Worm (Caenorhabditis elegans): Measurements from ENCODE around the gene asp-15.
"Not testable (repeated sequence)": the region's sequence is repeated elsewhere in the genome, so short reads cannot be mapped to it uniquely, and the experiment has no call there.

The asp-15 gene

ce11 chrV:19024683-19025082 lies 20.0 kb downstream of the asp-15 start, which contains the start of gene Y39B6A.29:
Gene Y39B6A.29 (minus strand): TSS chrV:19024783.
- no peak for TF ChIP-seq tbx-11 (GFP tag; IDR thresholded peaks at IDR 0.05)
- TF ChIP-seq aly-1 (tag; optimal IDR thresholded peaks at IDR 0.05): no peak
- TF ChIP-seq ets-7 (tag; optimal IDR thresholded peaks at IDR 0.05): no peak
- no peak for TF ChIP-seq flt-1 (GFP tag; IDR thresholded peaks at IDR 0.05)
- TF ChIP-seq hnd-1 (tag; optimal IDR thresholded peaks at IDR 0.05): no peak
- no peak for TF ChIP-seq tra-4 (tag; optimal IDR thresholded peaks at IDR 0.05)
- no peak for TF ChIP-seq ceh-13 (GFP tag; optimal IDR thresholded peaks at IDR 0.05)
- TF ChIP-seq scrt-1 (GFP tag; IDR thresholded peaks at IDR 0.05): no peak
- TF ChIP-seq hmg-4 (GFP tag; optimal IDR thresholded peaks at IDR 0.05): no peak
- no peak for TF ChIP-seq hmbx-1 (tag; optimal IDR thresholded peaks at IDR 0.05)
- no peak for TF ChIP-seq tbx-37 (GFP tag; conservative IDR thresholded peaks at IDR 0.05)
- no peak for TF ChIP-seq ama-1 (optimal IDR thresholded peaks at IDR 0.05)

ce11 chrV:19019239-19019638 lies 25.4 kb downstream of the asp-15 start:
- no peak for TF ChIP-seq aly-1 (tag; optimal IDR thresholded peaks at IDR 0.05)

ce11 chrV:19014273-19014672 lies 30.4 kb downstream of the asp-15 start, which contains the start of gene Y39B6A.30:
Gene Y39B6A.30 (plus strand): TSS chrV:19014573.
- not testable (repeated sequence) for TF ChIP-seq ets-7 (tag; optimal IDR thresholded peaks at IDR 0.05); tbx-37 (GFP tag; conservative IDR thresholded peaks at IDR 0.05); F13C5.2 (tag; optimal IDR thresholded peaks at IDR 0.05)

- TF ChIP-seq hmbx-1 (tag; optimal IDR thresholded peaks at IDR 0.05) (no peak), hnd-1 (tag; optimal IDR thresholded peaks at IDR 0.05) (no peak), tra-4 (tag; optimal IDR thresholded peaks at IDR 0.05) (no peak), sea-1 (GFP tag; conservative IDR thresholded peaks at IDR 0.05) (no peak), ama-1 (optimal IDR thresholded peaks at IDR 0.05) (no peak), B0310.2 (tag; optimal IDR thresholded peaks at IDR 0.05) (no peak), ets-7 (tag; optimal IDR thresholded peaks at IDR 0.05) (no peak), scrt-1 (GFP tag; IDR thresholded peaks at IDR 0.05) (no peak), hmg-4 (GFP tag; optimal IDR thresholded peaks at IDR 0.05) (no peak), flt-1 (GFP tag; IDR thresholded peaks at IDR 0.05) (no peak), F13C5.2 (tag; optimal IDR thresholded peaks at IDR 0.05) (no peak), tbx-11 (GFP tag; IDR thresholded peaks at IDR 0.05) (no peak), ceh-13 (GFP tag; optimal IDR thresholded peaks at IDR 0.05) (no peak), tbx-37 (GFP tag; conservative IDR thresholded peaks at IDR 0.05) (no peak)
These were observed 31.4 kb downstream of the asp-15 start for ce11 chrV:19013215-19013614.

ce11 chrV:19010405-19010804 lies 34.2 kb downstream of the asp-15 start:
- no peak for TF ChIP-seq aly-1 (tag; optimal IDR thresholded peaks at IDR 0.05)
- TF ChIP-seq ama-1 (optimal IDR thresholded peaks at IDR 0.05): no peak
- no peak for TF ChIP-seq ceh-36 (tag; optimal IDR thresholded peaks at IDR 0.05)
- TF ChIP-seq sea-1 (GFP tag; conservative IDR thresholded peaks at IDR 0.05): no peak
- no peak for TF ChIP-seq ceh-13 (GFP tag; optimal IDR thresholded peaks at IDR 0.05)
- no peak for TF ChIP-seq hmbx-1 (tag; optimal IDR thresholded peaks at IDR 0.05)
- no peak for TF ChIP-seq ets-7 (tag; optimal IDR thresholded peaks at IDR 0.05)
- TF ChIP-seq hnd-1 (tag; optimal IDR thresholded peaks at IDR 0.05): no peak
- TF ChIP-seq tbx-37 (GFP tag; conservative IDR thresholded peaks at IDR 0.05): no peak

- TF ChIP-seq hnd-1 (tag; optimal IDR thresholded peaks at IDR 0.05) (no peak), B0310.2 (tag; optimal IDR thresholded peaks at IDR 0.05) (no peak), tbx-11 (GFP tag; IDR thresholded peaks at IDR 0.05) (no peak), tbx-37 (GFP tag; conservative IDR thresholded peaks at IDR 0.05) (no peak), ama-1 (optimal IDR thresholded peaks at IDR 0.05) (no peak), pes-1 (GFP tag; IDR thresholded peaks at IDR 0.05) (no peak), hmbx-1 (tag; optimal IDR thresholded peaks at IDR 0.05) (no peak), tra-4 (tag; optimal IDR thresholded peaks at IDR 0.05) (no peak), ceh-13 (GFP tag; optimal IDR thresholded peaks at IDR 0.05) (no peak), sea-1 (GFP tag; conservative IDR thresholded peaks at IDR 0.05) (no peak), flt-1 (GFP tag; IDR thresholded peaks at IDR 0.05) (no peak), scrt-1 (GFP tag; IDR thresholded peaks at IDR 0.05) (no peak), aly-1 (tag; optimal IDR thresholded peaks at IDR 0.05) (no peak), ceh-36 (tag; optimal IDR thresholded peaks at IDR 0.05) (no peak), hmg-4 (GFP tag; optimal IDR thresholded peaks at IDR 0.05) (no peak), ets-7 (tag; optimal IDR thresholded peaks at IDR 0.05) (no peak), F13C5.2 (tag; optimal IDR thresholded peaks at IDR 0.05) (no peak)
These were observed 43.0 kb downstream of the asp-15 start, which contains the start of gene Y39B6A.33 for ce11 chrV:19001656-19002055. Gene Y39B6A.33 (plus strand): TSS chrV:19001956.

- TF ChIP-seq ets-7 (tag; optimal IDR thresholded peaks at IDR 0.05) (no peak), F13C5.2 (tag; optimal IDR thresholded peaks at IDR 0.05) (no peak), sea-1 (GFP tag; conservative IDR thresholded peaks at IDR 0.05) (no peak), hmg-4 (GFP tag; optimal IDR thresholded peaks at IDR 0.05) (no peak), pes-1 (GFP tag; IDR thresholded peaks at IDR 0.05) (peak; percentile 59; the same call in 1 of the 2 replicates), hnd-1 (tag; optimal IDR thresholded peaks at IDR 0.05) (no peak), tra-4 (tag; optimal IDR thresholded peaks at IDR 0.05) (no peak), ceh-13 (GFP tag; optimal IDR thresholded peaks at IDR 0.05) (no peak)
These were observed 43.6 kb downstream of the asp-15 start, which contains the start of gene Y39B6A.34 for ce11 chrV:19001016-19001415. Gene Y39B6A.34 (plus strand): TSS chrV:19001018.

ce11 chrV:19000542-19000941 lies 44.1 kb downstream of the asp-15 start:
- TF ChIP-seq ceh-36 (tag; optimal IDR thresholded peaks at IDR 0.05) (no peak), hnd-1 (tag; optimal IDR thresholded peaks at IDR 0.05) (no peak), hmg-4 (GFP tag; optimal IDR thresholded peaks at IDR 0.05) (no peak), ceh-13 (GFP tag; optimal IDR thresholded peaks at IDR 0.05) (no peak), tbx-37 (GFP tag; conservative IDR thresholded peaks at IDR 0.05) (no peak), flt-1 (GFP tag; IDR thresholded peaks at IDR 0.05) (no peak), scrt-1 (GFP tag; IDR thresholded peaks at IDR 0.05) (no peak), ama-1 (optimal IDR thresholded peaks at IDR 0.05) (no peak), aly-1 (tag; optimal IDR thresholded peaks at IDR 0.05) (no peak), ets-7 (tag; optimal IDR thresholded peaks at IDR 0.05) (no peak), B0310.2 (tag; optimal IDR thresholded peaks at IDR 0.05) (no peak), pes-1 (GFP tag; IDR thresholded peaks at IDR 0.05) (no peak), hmbx-1 (tag; optimal IDR thresholded peaks at IDR 0.05) (no peak), sea-1 (GFP tag; conservative IDR thresholded peaks at IDR 0.05) (no peak), tra-4 (tag; optimal IDR thresholded peaks at IDR 0.05) (no peak)
